In the genomic region with DNA sequence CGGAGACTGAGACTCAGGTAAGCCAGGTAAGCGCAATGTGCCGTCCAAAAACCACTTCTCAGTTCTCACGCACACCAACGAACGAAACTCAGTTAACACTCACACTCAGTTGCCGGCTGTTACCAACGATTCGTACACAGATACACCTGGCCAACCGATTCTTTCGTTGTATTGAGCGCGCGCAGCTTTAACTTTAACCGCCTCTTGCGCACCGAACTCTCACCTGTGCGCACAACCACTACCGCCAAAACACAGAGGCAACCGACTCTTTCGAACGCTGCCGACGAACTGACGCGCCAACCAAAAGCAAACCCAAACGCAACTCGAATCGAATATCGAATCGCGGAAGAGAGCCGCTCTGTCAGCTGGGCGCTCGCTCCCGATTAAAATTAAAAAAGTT, we compare ENCODE assay signal across 1 fruit fly cellular context.
TF ChIP-seq lines count a peak whose summit lies in the region.

A gene (minus strand): TSS at position 293 of the 400 bp plus-strand sequence.

TF ChIP-seq in whole organism, embryonic, 481 proteins besides CTCF, POLR2A, EP300 and RAD21 (continued from another document and continues in another):
- TF ChIP-seq CG13424 (tag; optimal IDR thresholded peaks at IDR 0.05; lab: Kevin White, UChicago) (no peak), CG10321 (GFP tag; IDR thresholded peaks at IDR 0.05; lab: Robert Waterston, UW) (no peak; the same call in 1 of the 2 replicates), CG10267 (tag; optimal IDR thresholded peaks at IDR 0.05; lab: Kevin White, UChicago) (peak; percentile 7), Dll (GFP tag; IDR thresholded peaks at IDR 0.05; lab: Robert Waterston, UW; ENCODE audit: partially characterized antibody) (0 out of 4 replicates have a peak, but pooled peaks have one; percentile 29), ATbp (GFP tag; optimal IDR thresholded peaks at IDR 0.05; lab: Kevin White, UChicago) (no peak), amos (GFP tag; IDR thresholded peaks at IDR 0.05; lab: Robert Waterston, UW; ENCODE audit: partially characterized antibody) (peak; percentile 60), trh (GFP tag; optimal IDR thresholded peaks at IDR 0.05; lab: Kevin White, UChicago) (no peak), Blimp-1 (GFP tag; optimal IDR thresholded peaks at IDR 0.05; lab: Kevin White, UChicago) (no peak), sens-2 (GFP tag; IDR thresholded peaks at IDR 0.05; lab: Robert Waterston, UW) (0 out of 2 replicates have a peak, but pooled peaks have one; percentile 6), sens (GFP tag; lab: Kevin White, UChicago) (peak; percentile 64), Hr39 (optimal IDR thresholded peaks at IDR 0.05; lab: Kevin White, UChicago) (no peak), cwo (GFP tag; optimal IDR thresholded peaks at IDR 0.05; lab: Kevin White, UChicago) (peak; percentile 8), pb (GFP tag; optimal IDR thresholded peaks at IDR 0.05; lab: Kevin White, UChicago) (peak; percentile 62), gsb-n (tag; optimal IDR thresholded peaks at IDR 0.05; lab: Kevin White, UChicago) (no peak), org-1 (GFP tag; optimal IDR thresholded peaks at IDR 0.05; lab: Kevin White, UChicago) (no peak), CG12769 (tag; optimal IDR thresholded peaks at IDR 0.05; lab: Kevin White, UChicago) (no peak), CG3726 (GFP tag; IDR thresholded peaks at IDR 0.05; lab: Robert Waterston, UW) (no peak; the same call in 2 of the 3 replicates), inv (GFP tag; IDR thresholded peaks at IDR 0.05; lab: Robert Waterston, UW; ENCODE audit: partially characterized antibody) (peak; percentile 33; the same call in 1 of the 2 replicates), MTF-1 (GFP tag; optimal IDR thresholded peaks at IDR 0.05; lab: Kevin White, UChicago; ENCODE audit: borderline replicate concordance) (peak; percentile 76), CG9817 (tag; optimal IDR thresholded peaks at IDR 0.05; lab: Kevin White, UChicago) (no peak), E2f1 (GFP tag; IDR thresholded peaks at IDR 0.05; lab: Robert Waterston, UW) (peak; percentile 30; the same call in 1 of the 2 replicates), CG3065 (GFP tag; optimal IDR thresholded peaks at IDR 0.05; lab: Kevin White, UChicago) (no peak), ind (GFP tag; optimal IDR thresholded peaks at IDR 0.05; lab: Kevin White, UChicago) (no peak), corto (GFP tag; optimal IDR thresholded peaks at IDR 0.05; lab: Kevin White, UChicago) (no peak), Dbx (GFP tag; IDR thresholded peaks at IDR 0.05; lab: Robert Waterston, UW) (peak; percentile 73; the same call in 2 of the 3 replicates), CG32532 (GFP tag; IDR thresholded peaks at IDR 0.05; lab: Robert Waterston, UW) (peak; percentile 67), tup (GFP tag; optimal IDR thresholded peaks at IDR 0.05; lab: Kevin White, UChicago) (no peak), Camta (GFP tag; optimal IDR thresholded peaks at IDR 0.05; lab: Kevin White, UChicago) (peak; percentile 18), vnd (GFP tag; IDR thresholded peaks at IDR 0.05; lab: Robert Waterston, UW; ENCODE audit: partially characterized antibody) (0 out of 3 replicates have a peak, but pooled peaks have one; percentile 11), al (GFP tag; IDR thresholded peaks at IDR 0.05; lab: Robert Waterston, UW) (no peak), odd (GFP tag; optimal IDR thresholded peaks at IDR 0.05; lab: Kevin White, UChicago) (no peak), CG31365 (tag; optimal IDR thresholded peaks at IDR 0.05; lab: Kevin White, UChicago) (no peak), Ssrp (tag; optimal IDR thresholded peaks at IDR 0.05; lab: Kevin White, UChicago) (no peak), CG6791 (GFP tag; IDR thresholded peaks at IDR 0.05; lab: Robert Waterston, UW; ENCODE audit: partially characterized antibody) (peak; percentile 50; the same call in 1 of the 3 replicates), CG16863 (GFP tag; optimal IDR thresholded peaks at IDR 0.05; lab: Kevin White, UChicago) (no peak), E2f2 (GFP tag; IDR thresholded peaks at IDR 0.05; lab: Robert Waterston, UW) (peak; percentile 46), Atf6 (GFP tag; IDR thresholded peaks at IDR 0.05; lab: Robert Waterston, UW) (peak; percentile 67; the same call in 1 of the 2 replicates), CG5180 (GFP tag; optimal IDR thresholded peaks at IDR 0.05; lab: Kevin White, UChicago) (peak; percentile 94), dan (GFP tag; IDR thresholded peaks at IDR 0.05; lab: Robert Waterston, UW) (no peak), CG7963 (GFP tag; IDR thresholded peaks at IDR 0.05; lab: Robert Waterston, UW; ENCODE audit: partially characterized antibody) (peak; percentile 48; the same call in 1 of the 3 replicates), CG13123 (GFP tag; optimal IDR thresholded peaks at IDR 0.05; lab: Kevin White, UChicago) (no peak), Nf-YB (GFP tag; optimal IDR thresholded peaks at IDR 0.05; lab: Kevin White, UChicago) (no peak), sob (GFP tag; IDR thresholded peaks at IDR 0.05; lab: Robert Waterston, UW) (peak; percentile 59; the same call in 1 of the 2 replicates), Gug (GFP tag; IDR thresholded peaks at IDR 0.05; lab: Robert Waterston, UW) (peak; percentile 45; the same call in 1 of the 4 replicates), Lim3 (GFP tag; IDR thresholded peaks at IDR 0.05; lab: Robert Waterston, UW) (no peak), h (optimal IDR thresholded peaks at IDR 0.05; lab: Kevin White, UChicago) (no peak), CG8924 (tag; optimal IDR thresholded peaks at IDR 0.05; lab: Kevin White, UChicago) (no peak), cad (GFP tag; optimal IDR thresholded peaks at IDR 0.05; lab: Kevin White, UChicago) (no peak), Kr (GFP tag; optimal IDR thresholded peaks at IDR 0.05; lab: Kevin White, UChicago) (no peak), CG12104 (GFP tag; optimal IDR thresholded peaks at IDR 0.05; lab: Kevin White, UChicago) (no peak), CG1603 (tag; optimal IDR thresholded peaks at IDR 0.05; lab: Kevin White, UChicago) (no peak), CG4282 (GFP tag; optimal IDR thresholded peaks at IDR 0.05; lab: Kevin White, UChicago) (no peak), tin (GFP tag; optimal IDR thresholded peaks at IDR 0.05; lab: Kevin White, UChicago) (no peak), chn (GFP tag; optimal IDR thresholded peaks at IDR 0.05; lab: Kevin White, UChicago) (no peak), nmo (GFP tag; optimal IDR thresholded peaks at IDR 0.05; lab: Kevin White, UChicago) (no peak), usp (GFP tag; optimal IDR thresholded peaks at IDR 0.05; lab: Kevin White, UChicago) (no peak), bsh (GFP tag; optimal IDR thresholded peaks at IDR 0.05; lab: Kevin White, UChicago) (peak in 1 of 2 experiments; percentile 13), pfk (GFP tag; optimal IDR thresholded peaks at IDR 0.05; lab: Kevin White, UChicago) (peak; percentile 46), NK7.1 (GFP tag; optimal IDR thresholded peaks at IDR 0.05; lab: Kevin White, UChicago) (no peak), CG2875 (GFP tag; optimal IDR thresholded peaks at IDR 0.05; lab: Kevin White, UChicago) (no peak), CG3407 (GFP tag; optimal IDR thresholded peaks at IDR 0.05; lab: Kevin White, UChicago) (no peak), Oaz (GFP tag; IDR thresholded peaks at IDR 0.05; lab: Robert Waterston, UW) (peak; percentile 12; the same call in 1 of the 2 replicates), Chrac-16 (GFP tag; optimal IDR thresholded peaks at IDR 0.05; lab: Kevin White, UChicago) (no peak), Dip2 (GFP tag; IDR thresholded peaks at IDR 0.05; lab: Robert Waterston, UW) (no peak), CG13775 (GFP tag; optimal IDR thresholded peaks at IDR 0.05; lab: Kevin White, UChicago) (no peak), pho (GFP tag; optimal IDR thresholded peaks at IDR 0.05; lab: Kevin White, UChicago) (no peak), zen2 (GFP tag; IDR thresholded peaks at IDR 0.05; lab: Robert Waterston, UW; ENCODE audit: partially characterized antibody) (0 out of 3 replicates have a peak, but pooled peaks have one; percentile 36), H2.0 (GFP tag; IDR thresholded peaks at IDR 0.05; lab: Robert Waterston, UW) (peak; percentile 7; the same call in 1 of the 2 replicates), caup (GFP tag; optimal IDR thresholded peaks at IDR 0.05; lab: Kevin White, UChicago; ENCODE audit: severe bottlenecking) (peak; percentile 51), zen (tag; optimal IDR thresholded peaks at IDR 0.05; lab: Kevin White, UChicago) (no peak), CG1602 (GFP tag; optimal IDR thresholded peaks at IDR 0.05; lab: Kevin White, UChicago) (no peak), Trl (optimal IDR thresholded peaks at IDR 0.05; lab: Kevin White, UChicago) (peak; percentile 70 to 84), Trl (GFP tag; optimal IDR thresholded peaks at IDR 0.05; lab: Kevin White, UChicago) (peak; percentile 40), D (optimal IDR thresholded peaks at IDR 0.05; lab: Kevin White, UChicago) (no peak), D (GFP tag; optimal IDR thresholded peaks at IDR 0.05; lab: Kevin White, UChicago) (no peak), CG17802 (tag; optimal IDR thresholded peaks at IDR 0.05; lab: Kevin White, UChicago) (no peak), CG6654 (GFP tag; optimal IDR thresholded peaks at IDR 0.05; lab: Kevin White, UChicago) (no peak), CG7839 (tag; optimal IDR thresholded peaks at IDR 0.05; lab: Kevin White, UChicago) (no peak), NC2α (GFP tag; optimal IDR thresholded peaks at IDR 0.05; lab: Kevin White, UChicago) (no peak), CG1529 (GFP tag; optimal IDR thresholded peaks at IDR 0.05; lab: Kevin White, UChicago) (no peak), bigmax (GFP tag; optimal IDR thresholded peaks at IDR 0.05; lab: Kevin White, UChicago) (peak; percentile 17), gfzf (GFP tag; optimal IDR thresholded peaks at IDR 0.05; lab: Kevin White, UChicago) (no peak), B-H2 (GFP tag; optimal IDR thresholded peaks at IDR 0.05; lab: Kevin White, UChicago) (peak; percentile 53), Adf1 (GFP tag; IDR thresholded peaks at IDR 0.05; lab: Robert Waterston, UW) (peak; percentile 77), otp (GFP tag; IDR thresholded peaks at IDR 0.05; lab: Robert Waterston, UW) (peak; percentile 78), Mad (GFP tag; optimal IDR thresholded peaks at IDR 0.05; lab: Kevin White, UChicago) (peak; percentile 2), slou (GFP tag; optimal IDR thresholded peaks at IDR 0.05; lab: Kevin White, UChicago) (no peak), stwl (tag; optimal IDR thresholded peaks at IDR 0.05; lab: Kevin White, UChicago) (peak; percentile 28), Poxn (GFP tag; IDR thresholded peaks at IDR 0.05; lab: Robert Waterston, UW) (no peak), Deaf1 (tag; optimal IDR thresholded peaks at IDR 0.05; lab: Kevin White, UChicago) (peak; percentile 85), CG11504 (tag; optimal IDR thresholded peaks at IDR 0.05; lab: Kevin White, UChicago) (no peak), CG13296 (GFP tag; optimal IDR thresholded peaks at IDR 0.05; lab: Kevin White, UChicago) (no peak), aop (GFP tag; IDR thresholded peaks at IDR 0.05; lab: Robert Waterston, UW) (no peak), HmgZ (tag; optimal IDR thresholded peaks at IDR 0.05; lab: Kevin White, UChicago) (peak; percentile 68), CG10654 (GFP tag; optimal IDR thresholded peaks at IDR 0.05; lab: Kevin White, UChicago) (no peak), CG32772 (GFP tag; IDR thresholded peaks at IDR 0.05; lab: Robert Waterston, UW) (no peak), Neu2 (GFP tag; optimal IDR thresholded peaks at IDR 0.05; lab: Kevin White, UChicago; ENCODE audit: borderline replicate concordance) (peak; percentile 19), tap (tag; optimal IDR thresholded peaks at IDR 0.05; lab: Kevin White, UChicago) (peak; percentile 38), da (GFP tag; optimal IDR thresholded peaks at IDR 0.05; lab: Kevin White, UChicago) (no peak), Oli (tag; optimal IDR thresholded peaks at IDR 0.05; lab: Kevin White, UChicago) (no peak), CG12071 (GFP tag; optimal IDR thresholded peaks at IDR 0.05; lab: Kevin White, UChicago) (peak; percentile 61), NfI (GFP tag; optimal IDR thresholded peaks at IDR 0.05; lab: Kevin White, UChicago) (peak; percentile 8), exex (tag; optimal IDR thresholded peaks at IDR 0.05; lab: Kevin White, UChicago) (peak; percentile 25), CG8359 (GFP tag; optimal IDR thresholded peaks at IDR 0.05; lab: Kevin White, UChicago; ENCODE audit: borderline replicate concordance) (no peak), Ets65A (GFP tag; lab: Kevin White, UChicago) (no peak), CG13624 (GFP tag; optimal IDR thresholded peaks at IDR 0.05; lab: Kevin White, UChicago) (peak; percentile 27), CG6272 (GFP tag; IDR thresholded peaks at IDR 0.05; lab: Robert Waterston, UW) (no peak), schlank (tag; optimal IDR thresholded peaks at IDR 0.05; lab: Kevin White, UChicago) (no peak), CG6765 (GFP tag; optimal IDR thresholded peaks at IDR 0.05; lab: Kevin White, UChicago) (no peak), CG9437 (GFP tag; optimal IDR thresholded peaks at IDR 0.05; lab: Kevin White, UChicago) (peak; percentile 43), psq (GFP tag; optimal IDR thresholded peaks at IDR 0.05; lab: Kevin White, UChicago) (no peak), Fer1 (GFP tag; optimal IDR thresholded peaks at IDR 0.05; lab: Kevin White, UChicago) (peak; percentile 56), CG3163 (GFP tag; optimal IDR thresholded peaks at IDR 0.05; lab: Kevin White, UChicago) (peak; percentile 82), Dp (GFP tag; optimal IDR thresholded peaks at IDR 0.05; lab: Kevin White, UChicago) (peak; percentile 48), CoRest (tag; optimal IDR thresholded peaks at IDR 0.05; lab: Kevin White, UChicago) (no peak), HmgD (GFP tag; optimal IDR thresholded peaks at IDR 0.05; lab: Kevin White, UChicago) (peak; percentile 63), Xbp1 (GFP tag; optimal IDR thresholded peaks at IDR 0.05; lab: Kevin White, UChicago) (no peak), gro (GFP tag; optimal IDR thresholded peaks at IDR 0.05; lab: Kevin White, UChicago) (peak; percentile 64), Gsc (GFP tag; IDR thresholded peaks at IDR 0.05; lab: Robert Waterston, UW) (no peak), CG5953 (GFP tag; IDR thresholded peaks at IDR 0.05; lab: Robert Waterston, UW) (no peak), H15 (GFP tag; IDR thresholded peaks at IDR 0.05; lab: Robert Waterston, UW) (no peak), scrt (GFP tag; optimal IDR thresholded peaks at IDR 0.05; lab: Kevin White, UChicago) (no peak), CG7556 (GFP tag; optimal IDR thresholded peaks at IDR 0.05; lab: Kevin White, UChicago) (no peak), jumu (GFP tag; optimal IDR thresholded peaks at IDR 0.05; lab: Kevin White, UChicago) (no peak), CG17186 (GFP tag; optimal IDR thresholded peaks at IDR 0.05; lab: Kevin White, UChicago) (no peak), CG3281 (GFP tag; optimal IDR thresholded peaks at IDR 0.05; lab: Kevin White, UChicago) (no peak), CG14710 (tag; optimal IDR thresholded peaks at IDR 0.05; lab: Kevin White, UChicago) (no peak)
